Worm (Caenorhabditis elegans) whole organism, late embryonic: Measurements from ENCODE around the gene ppgn-1.

Experiments used
- F13H6.1 ChIP-seq: sonication (generic microtip); optimal IDR thresholded peaks from 2 replicates; lab custom pipeline; 2016; ENCODE audit warnings: missing genetic modification characterization, missing compliant biosample characterization
- ama-1 ChIP-seq: fragments of 150-350 bp; optimal IDR thresholded peaks from 2 replicates; lab custom pipeline; 2014
- ceh-24 ChIP-seq: sonication (generic microtip); optimal IDR thresholded peaks from 2 replicates; lab custom pipeline; 2016; ENCODE audit warnings: mild to moderate bottlenecking, missing genetic modification characterization, missing compliant biosample characterization
- dmd-4 ChIP-seq: sonication (generic microtip); optimal IDR thresholded peaks from 2 replicates; lab custom pipeline; 2016; ENCODE audit warnings: borderline replicate concordance, missing genetic modification characterization, missing compliant biosample characterization
- elt-4 ChIP-seq: sonication (generic microtip); optimal IDR thresholded peaks from 2 replicates; lab custom pipeline; 2016; ENCODE audit warnings: missing genetic modification characterization, missing compliant biosample characterization
- fkh-10 ChIP-seq: fragments of 150-350 bp; optimal IDR thresholded peaks from 2 replicates; lab custom pipeline; 2014; ENCODE audit warnings: missing biosample characterization, missing genetic modification reagents, missing genetic modification characterization
- fkh-6 ChIP-seq: sonication (generic microtip); optimal IDR thresholded peaks from 2 replicates; lab custom pipeline; 2016; ENCODE audit warnings: missing genetic modification characterization, missing compliant biosample characterization
- gmeb-2 ChIP-seq: sonication (generic microtip); optimal IDR thresholded peaks from 2 replicates; lab custom pipeline; 2016; ENCODE audit warnings: missing genetic modification characterization, inconsistent platforms, missing compliant biosample characterization
- hlh-6 ChIP-seq: sonication (generic microtip); optimal IDR thresholded peaks from 2 replicates; lab custom pipeline; 2016; ENCODE audit warnings: missing genotype, missing genetic modification characterization, missing compliant biosample characterization
- lin-11 ChIP-seq: fragments of 200-800 bp; sonication (Bioruptor generic); optimal IDR thresholded peaks from 2 replicates; lab custom pipeline; 2018; ENCODE audit warnings: mild to moderate bottlenecking, missing genetic modification characterization, missing compliant biosample characterization
- pat-9 ChIP-seq: fragments of 200-800 bp; sonication (Bioruptor generic); optimal IDR thresholded peaks from 2 replicates; lab custom pipeline; 2018; ENCODE audit warnings: mild to moderate bottlenecking, missing genetic modification characterization, moderate library complexity, missing compliant biosample characterization
- pax-1 ChIP-seq: fragments of 150-350 bp; optimal IDR thresholded peaks from 2 replicates; lab custom pipeline; 2014; ENCODE audit warnings: missing biosample characterization, missing genetic modification characterization
- tbx-2 ChIP-seq: sonication (generic microtip); optimal IDR thresholded peaks from 2 replicates; lab custom pipeline; 2016; ENCODE audit warnings: missing genetic modification characterization, missing compliant biosample characterization
- unc-42 ChIP-seq: sonication (generic microtip); optimal IDR thresholded peaks from 2 replicates; lab custom pipeline; 2016; ENCODE audit warnings: missing genotype, missing genetic modification characterization, missing compliant biosample characterization

DNA sequence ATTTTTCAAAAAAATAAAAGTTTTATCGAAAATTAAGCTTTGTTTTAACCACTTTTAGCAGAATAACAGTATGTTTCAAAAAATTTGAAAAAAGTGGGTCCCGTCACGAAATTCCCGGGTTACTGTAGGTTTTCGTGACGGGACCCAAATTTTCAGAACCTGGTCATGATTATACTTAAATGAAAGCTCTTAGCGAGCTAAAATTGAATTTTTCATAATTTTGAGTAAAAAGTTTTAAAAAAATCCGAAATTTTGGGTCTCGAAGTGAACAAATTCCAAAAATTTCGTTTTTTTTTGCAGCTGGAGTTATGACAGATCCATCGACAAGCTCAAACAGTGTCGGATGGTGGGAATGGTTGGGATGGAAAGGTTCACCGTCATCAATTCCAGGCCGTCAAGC lies 35.0 kb upstream of the ppgn-1 start, which contains the start of gene Y38F2AR.3:
- TF ChIP-seq tbx-2 (tag; lab: Kevin White, UChicago) (no peak), ama-1 (lab: Kevin White, UChicago) (no peak), dmd-4 (tag; lab: Kevin White, UChicago) (no peak), lin-11 (no peak), fkh-6 (tag; lab: Kevin White, UChicago) (no peak), fkh-10 (GFP tag; lab: Kevin White, UChicago) (no peak), unc-42 (tag; lab: Kevin White, UChicago) (no peak), pax-1 (tag; lab: Kevin White, UChicago) (no peak), ceh-24 (tag; lab: Kevin White, UChicago) (no peak), gmeb-2 (tag; lab: Kevin White, UChicago) (no peak), hlh-6 (tag; lab: Kevin White, UChicago) (no peak), elt-4 (no peak), F13H6.1 (tag; lab: Kevin White, UChicago) (no peak), pat-9 (tag; lab: Kevin White, UChicago) (no peak)
